Fruit fly (Drosophila melanogaster): ENCODE results near the gene tefu.

tefu gene

dm6 chr3R:15265406-15266040 is 23.5 kb upstream of the tefu start, which contains the start of gene ATPsynO (continued):
- TF ChIP-seq ftz-f1 (GFP tag; optimal IDR thresholded peaks at IDR 0.05): peak; percentile 36
- TF ChIP-seq CG18011 (GFP tag; optimal IDR thresholded peaks at IDR 0.05): no peak
- TF ChIP-seq HLH54F (GFP tag; optimal IDR thresholded peaks at IDR 0.05): no peak
- peak; percentile 18 for TF ChIP-seq CG8924 (tag; optimal IDR thresholded peaks at IDR 0.05)
- TF ChIP-seq CG16815 (GFP tag; optimal IDR thresholded peaks at IDR 0.05): no peak
- TF ChIP-seq CG3281 (GFP tag; optimal IDR thresholded peaks at IDR 0.05): peak; percentile 100
- no peak for TF ChIP-seq gcm2 (GFP tag; optimal IDR thresholded peaks at IDR 0.05)
- peak; percentile 28 for TF ChIP-seq CG15601 (tag; optimal IDR thresholded peaks at IDR 0.05)
- no peak for TF ChIP-seq dmrt99B (tag; optimal IDR thresholded peaks at IDR 0.05)
- peak; percentile 8 for TF ChIP-seq Max (GFP tag; optimal IDR thresholded peaks at IDR 0.05)
- peak; percentile 18; the same call in 1 of the 2 replicates for TF ChIP-seq vvl (GFP tag; IDR thresholded peaks at IDR 0.05)
- TF ChIP-seq CG34422 (GFP tag; IDR thresholded peaks at IDR 0.05): peak; percentile 46; the same call in 1 of the 3 replicates
- TF ChIP-seq gfzf (GFP tag; optimal IDR thresholded peaks at IDR 0.05): peak; percentile 46
- no peak for TF ChIP-seq twi (tag; optimal IDR thresholded peaks at IDR 0.05)
- TF ChIP-seq CG17186 (GFP tag; optimal IDR thresholded peaks at IDR 0.05): peak; percentile 15
- 0 out of 3 replicates have a peak, but pooled peaks have one; percentile 32 for TF ChIP-seq vnd (GFP tag; IDR thresholded peaks at IDR 0.05; ENCODE audit: partially characterized antibody)
- TF ChIP-seq CG17361 (GFP tag; IDR thresholded peaks at IDR 0.05): no peak
- TF ChIP-seq MBD-R2 (GFP tag; IDR thresholded peaks at IDR 0.05): peak; percentile 89
- TF ChIP-seq CG3847 (GFP tag; IDR thresholded peaks at IDR 0.05): peak; percentile 17; the same call in 1 of the 2 replicates
- TF ChIP-seq CG13424 (tag; optimal IDR thresholded peaks at IDR 0.05): peak; percentile 26
- peak; percentile 38 for TF ChIP-seq Rfx (GFP tag; IDR thresholded peaks at IDR 0.05)
- peak in 1 of 2 experiments; percentile 32 for TF ChIP-seq dpn (GFP tag; optimal IDR thresholded peaks at IDR 0.05)
- peak; percentile 17 for TF ChIP-seq CG30403 (GFP tag; optimal IDR thresholded peaks at IDR 0.05)
- no peak for TF ChIP-seq B-H1 (GFP tag; IDR thresholded peaks at IDR 0.05)
- TF ChIP-seq h (optimal IDR thresholded peaks at IDR 0.05): no peak
- peak; percentile 86 for TF ChIP-seq bigmax (GFP tag; optimal IDR thresholded peaks at IDR 0.05)
- no peak for TF ChIP-seq lola (GFP tag; optimal IDR thresholded peaks at IDR 0.05)
- peak; percentile 14 for TF ChIP-seq CG2202 (tag; optimal IDR thresholded peaks at IDR 0.05)
- no peak for TF ChIP-seq CG11085 (GFP tag; IDR thresholded peaks at IDR 0.05)
- peak; percentile 5 for TF ChIP-seq Nf-YB (GFP tag; optimal IDR thresholded peaks at IDR 0.05)
- no peak for TF ChIP-seq CG14014 (GFP tag; IDR thresholded peaks at IDR 0.05)
- peak; percentile 17 for TF ChIP-seq CHES-1-like (GFP tag; optimal IDR thresholded peaks at IDR 0.05)
- TF ChIP-seq Dll (GFP tag; IDR thresholded peaks at IDR 0.05; ENCODE audit: partially characterized antibody): 0 out of 4 replicates have a peak, but pooled peaks have one; percentile 29
- no peak for TF ChIP-seq mirr (GFP tag; optimal IDR thresholded peaks at IDR 0.05)
- no peak for TF ChIP-seq CG10654 (GFP tag; optimal IDR thresholded peaks at IDR 0.05)
- TF ChIP-seq Opbp (GFP tag; IDR thresholded peaks at IDR 0.05; ENCODE audit: partially characterized antibody): peak; percentile 6; the same call in 1 of the 3 replicates
- TF ChIP-seq Bdp1 (GFP tag; optimal IDR thresholded peaks at IDR 0.05): no peak
- peak; percentile 8 to 86 for TF ChIP-seq crp (GFP tag; optimal IDR thresholded peaks at IDR 0.05)
- 0 out of 2 replicates have a peak, but pooled peaks have one; percentile 7 for TF ChIP-seq CG32532 (GFP tag; IDR thresholded peaks at IDR 0.05)
- TF ChIP-seq Gsc (GFP tag; IDR thresholded peaks at IDR 0.05): no peak
- no peak for TF ChIP-seq CG3065 (GFP tag; optimal IDR thresholded peaks at IDR 0.05)
- 0 out of 2 replicates have a peak, but pooled peaks have one; percentile 41 for TF ChIP-seq bbx (GFP tag; IDR thresholded peaks at IDR 0.05; ENCODE audit: partially characterized antibody)
- peak; percentile 29 for TF ChIP-seq gcm (GFP tag; optimal IDR thresholded peaks at IDR 0.05)
- peak; percentile 20; the same call in 1 of the 2 replicates for TF ChIP-seq unc-4 (GFP tag; IDR thresholded peaks at IDR 0.05; ENCODE audit: partially characterized antibody)
- TF ChIP-seq Hmr (GFP tag; optimal IDR thresholded peaks at IDR 0.05): no peak
- no peak for TF ChIP-seq CG11247 (GFP tag; IDR thresholded peaks at IDR 0.05)
- TF ChIP-seq HmgD (GFP tag; optimal IDR thresholded peaks at IDR 0.05): no peak
- no peak for TF ChIP-seq CG18619 (GFP tag; optimal IDR thresholded peaks at IDR 0.05)
- peak; percentile 0 for TF ChIP-seq CG10979 (tag; optimal IDR thresholded peaks at IDR 0.05)

Data from whole organism, embryonic.